Fruit fly (Drosophila melanogaster) whole organism, pupa: ENCODE measurements around the gene CG7530.

Source experiments
- CG10348 ChIP-seq: fragments of 200-800 bp; sonication (Bioruptor generic); IDR thresholded peaks from 2 replicates; pipeline ENCODE4 v1.3.6; 2022; ENCODE audit warnings: missing biosample characterization, missing genetic modification characterization
- CG12605 ChIP-seq: fragments of 200-800 bp; sonication (Bioruptor generic); IDR thresholded peaks from 2 replicates; pipeline ENCODE4 v1.3.6; 2022; ENCODE audit warnings: missing biosample characterization, missing genetic modification characterization
- CG15710 ChIP-seq: fragments of 200-800 bp; sonication (Bioruptor generic); optimal IDR thresholded peaks from 2 replicates; lab custom pipeline; 2018; ENCODE audit warnings: missing biosample characterization, mild to moderate bottlenecking, missing genetic modification characterization, moderate library complexity
- CG17806 ChIP-seq: fragments of 200-800 bp; sonication (Bioruptor generic); optimal IDR thresholded peaks from 2 replicates; lab custom pipeline; 2018; ENCODE audit warnings: missing biosample characterization, mild to moderate bottlenecking, missing genetic modification characterization, moderate library complexity
- CG32121 ChIP-seq: fragments of 200-800 bp; sonication (Bioruptor generic); IDR thresholded peaks from 2 replicates; pipeline ENCODE4 v1.3.6; 2022; ENCODE audit warnings: missing biosample characterization, missing genetic modification characterization
- CG34367 ChIP-seq: fragments of 200-800 bp; sonication (Bioruptor generic); optimal IDR thresholded peaks from 2 replicates; lab custom pipeline; 2018; ENCODE audit warnings: missing biosample characterization, mild to moderate bottlenecking, missing genetic modification characterization
- CG4496 ChIP-seq: fragments of 200-800 bp; sonication (Bioruptor generic); IDR thresholded peaks from 3 replicates; pipeline ENCODE4 v1.3.6; 2022; ENCODE audit warnings: missing biosample characterization, missing genetic modification characterization
- CG8159 ChIP-seq: fragments of 200-800 bp; sonication (Bioruptor generic); optimal IDR thresholded peaks from 3 replicates; lab custom pipeline; 2018; ENCODE audit warnings: missing biosample characterization, mild to moderate bottlenecking, missing genetic modification characterization, moderate library complexity
- D1 ChIP-seq: fragments of 200-800 bp; sonication (Bioruptor generic); optimal IDR thresholded peaks from 2 replicates; lab custom pipeline; 2018; ENCODE audit warnings: missing biosample characterization, mild to moderate bottlenecking, missing genetic modification characterization, moderate library complexity
- EcR ChIP-seq: fragments of 200-800 bp; sonication (Bioruptor generic); optimal IDR thresholded peaks from 3 replicates; lab custom pipeline; 2019; ENCODE audit warnings: missing biosample characterization, missing genetic modification characterization, mild to moderate bottlenecking, moderate library complexity, missing genetic modification reagents
- Ets98B ChIP-seq: fragments of 200-800 bp; sonication (Bioruptor generic); IDR thresholded peaks from 2 replicates; pipeline ENCODE4 v1.3.6; 2022; ENCODE audit warnings: missing biosample characterization, missing genetic modification characterization
- Pif1B ChIP-seq: fragments of 200-800 bp; sonication (Bioruptor generic); optimal IDR thresholded peaks from 3 replicates; lab custom pipeline; 2016; ENCODE audit warnings: missing biosample characterization, missing genetic modification characterization
- fd96Ca ChIP-seq: fragments of 200-800 bp; sonication (Bioruptor generic); IDR thresholded peaks from 3 replicates; pipeline ENCODE4 v1.3.6; 2022; ENCODE audit warnings: missing biosample characterization, missing genetic modification characterization
- rn ChIP-seq: fragments of 200-800 bp; sonication (Bioruptor generic); IDR thresholded peaks from 2 replicates; pipeline ENCODE4 v1.3.6; 2022; ENCODE audit warnings: missing biosample characterization, missing genetic modification characterization

- TF ChIP-seq CG4496 (GFP tag; lab: Robert Waterston, UW) (no peak), Ets98B (GFP tag; lab: Robert Waterston, UW) (no peak), CG10348 (no peak), CG17806 (tag; lab: Kevin White, UChicago) (no peak), fd96Ca (GFP tag; lab: Robert Waterston, UW) (no peak), D1 (tag; lab: Kevin White, UChicago) (no peak), CG32121 (no peak), CG34367 (tag; lab: Kevin White, UChicago) (no peak), CG8159 (no peak), Pif1B (GFP tag; lab: Kevin White, UChicago) (no peak), rn (GFP tag; lab: Robert Waterston, UW) (no peak), CG15710 (tag; lab: Kevin White, UChicago) (no peak), CG12605 (GFP tag; lab: Robert Waterston, UW) (no peak), EcR (GFP tag; lab: Kevin White, UChicago) (peak; percentile 87)
These were observed 41.2 kb downstream of the CG7530 start for dm6 chr3R:14690065-14690464.
